Worm (Caenorhabditis elegans) whole organism, early embryonic: ENCODE measurements around the gene F53A9.7.

Experiments used
- F13C5.2 ChIP-seq: sonication (generic microtip); optimal IDR thresholded peaks from 2 replicates; lab custom pipeline; 2017; ENCODE audit warnings: mild to moderate bottlenecking, missing genetic modification characterization, inconsistent platforms, missing compliant biosample characterization
- aly-1 ChIP-seq: sonication (generic microtip); optimal IDR thresholded peaks from 2 replicates; lab custom pipeline; 2016; ENCODE audit warnings: missing genetic modification characterization, missing compliant biosample characterization
- ama-1 ChIP-seq: fragments of 150-350 bp; optimal IDR thresholded peaks from 2 replicates; lab custom pipeline; 2014
- ceh-13 ChIP-seq: fragments of 200-800 bp; sonication (Bioruptor generic); optimal IDR thresholded peaks from 2 replicates; lab custom pipeline; 2018; ENCODE audit warnings: mild to moderate bottlenecking, missing genetic modification characterization, missing compliant biosample characterization
- ceh-36 ChIP-seq: sonication (generic microtip); optimal IDR thresholded peaks from 2 replicates; lab custom pipeline; 2016; ENCODE audit warnings: missing genetic modification characterization, inconsistent platforms, missing compliant biosample characterization
- ets-7 ChIP-seq: sonication (generic microtip); optimal IDR thresholded peaks from 2 replicates; lab custom pipeline; 2016; ENCODE audit warnings: missing genotype, missing genetic modification characterization, missing compliant biosample characterization
- flt-1 ChIP-seq: fragments of 200-800 bp; sonication (Bioruptor generic); IDR thresholded peaks from 2 replicates; pipeline ENCODE4 v1.3.6; 2022; ENCODE audit warnings: missing genetic modification characterization, missing compliant biosample characterization
- hmbx-1 ChIP-seq: sonication (generic microtip); optimal IDR thresholded peaks from 2 replicates; lab custom pipeline; 2016; ENCODE audit warnings: mild to moderate bottlenecking, missing genetic modification characterization, missing compliant biosample characterization
- hmg-4 ChIP-seq: fragments of 200-800 bp; sonication (Bioruptor generic); optimal IDR thresholded peaks from 2 replicates; lab custom pipeline; 2018; ENCODE audit warnings: mild to moderate bottlenecking, missing genetic modification characterization, missing compliant biosample characterization
- hnd-1 ChIP-seq: sonication (generic microtip); optimal IDR thresholded peaks from 2 replicates; lab custom pipeline; 2016; ENCODE audit warnings: missing genetic modification characterization, missing compliant biosample characterization
- scrt-1 ChIP-seq: fragments of 200-800 bp; sonication (Bioruptor generic); IDR thresholded peaks from 2 replicates; pipeline ENCODE4 v1.3.6; 2022; ENCODE audit warnings: missing genetic modification characterization, missing compliant biosample characterization
- sea-1 ChIP-seq: fragments of 200-800 bp; sonication (Bioruptor generic); conservative IDR thresholded peaks from 2 replicates; pipeline ENCODE4 v1.3.6; 2022; ENCODE audit warnings: missing genetic modification characterization, missing compliant biosample characterization
- tbx-11 ChIP-seq: fragments of 200-800 bp; sonication (Bioruptor generic); IDR thresholded peaks from 2 replicates; pipeline ENCODE4 v1.3.6; 2022; ENCODE audit warnings: missing genetic modification characterization, missing compliant biosample characterization
- tbx-37 ChIP-seq: fragments of 200-800 bp; sonication (Bioruptor generic); conservative IDR thresholded peaks from 2 replicates; pipeline ENCODE4 v1.3.6; 2022; ENCODE audit warnings: missing genetic modification reagents, missing genetic modification characterization, missing compliant biosample characterization

ce11 chrX:8714845-8715244 lies 1.9 kb downstream of the F53A9.7 start:
- TF ChIP-seq F13C5.2 (tag; lab: Kevin White, UChicago) (no peak), ama-1 (no peak), hnd-1 (tag; lab: Kevin White, UChicago) (no peak), sea-1 (GFP tag; lab: Robert Waterston, UW) (no peak), aly-1 (tag; lab: Kevin White, UChicago) (no peak), hmbx-1 (tag; lab: Kevin White, UChicago) (no peak), tbx-11 (GFP tag; lab: Robert Waterston, UW) (no peak), flt-1 (GFP tag; lab: Robert Waterston, UW) (no peak), hmg-4 (GFP tag; lab: Kevin White, UChicago) (no peak), tbx-37 (GFP tag; lab: Robert Waterston, UW) (no peak), ceh-36 (tag; lab: Kevin White, UChicago) (no peak), ets-7 (tag; lab: Kevin White, UChicago) (no peak), ceh-13 (GFP tag; lab: Kevin White, UChicago) (no peak), scrt-1 (GFP tag; lab: Robert Waterston, UW) (no peak)
